Worm (Caenorhabditis elegans) whole organism, L4 larva: ENCODE data around the gene fbxa-81.

ENCODE experiments used
- F37D6.2 ChIP-seq: sonication (generic microtip); optimal IDR thresholded peaks from 2 replicates; lab custom pipeline; 2016; ENCODE audit warnings: mild to moderate bottlenecking, missing genetic modification characterization, missing compliant biosample characterization
- ZK337.2 ChIP-seq: fragments of 200-800 bp; sonication (Bioruptor generic); IDR thresholded peaks from 2 replicates; pipeline ENCODE4 v1.3.6; 2022; ENCODE audit warnings: missing genetic modification reagents, missing genetic modification characterization, missing compliant biosample characterization
- fos-1 ChIP-seq: fragments of 150-350 bp; optimal IDR thresholded peaks from 2 replicates; lab custom pipeline; 2014; ENCODE audit warnings: missing biosample characterization, missing genetic modification characterization
- jun-1 ChIP-seq: fragments of 150-350 bp; optimal IDR thresholded peaks from 2 replicates; lab custom pipeline; 2014; ENCODE audit warnings: missing biosample characterization, missing genetic modification reagents, missing genetic modification characterization
- mep-1 ChIP-seq: fragments of 150-350 bp; sonication (generic microtip); optimal IDR thresholded peaks from 3 replicates; lab custom pipeline; 2014; ENCODE audit warnings: missing biosample characterization, missing genetic modification characterization
- nhr-102 ChIP-seq: sonication (generic microtip); optimal IDR thresholded peaks from 2 replicates; lab custom pipeline; 2016; ENCODE audit warnings: mild to moderate bottlenecking, missing genetic modification characterization, moderate library complexity, missing compliant biosample characterization
- unc-39 ChIP-seq: sonication (generic microtip); optimal IDR thresholded peaks from 2 replicates; lab custom pipeline; 2017; ENCODE audit warnings: missing biosample characterization, missing genetic modification characterization

DNA sequence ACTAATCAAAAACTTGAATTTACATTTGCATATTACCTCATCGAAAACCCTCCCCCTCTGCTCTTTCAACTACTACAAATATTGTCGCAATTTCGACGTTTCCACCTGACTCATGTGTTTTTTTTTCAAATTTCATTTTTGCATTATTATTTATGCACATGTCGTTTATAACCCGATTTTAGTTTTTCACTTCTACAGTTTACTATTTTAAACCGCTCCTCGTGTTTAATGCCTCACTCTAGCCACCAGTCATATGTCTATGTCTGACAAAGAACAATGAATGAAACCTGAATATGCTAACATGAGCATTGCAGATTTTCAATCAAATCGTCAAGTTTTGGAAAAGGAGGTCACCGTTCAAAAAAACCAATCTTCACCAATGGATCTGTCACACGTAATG is 7.8 kb downstream of the fbxa-81 start, which contains the start of gene T24C2.5:
- TF ChIP-seq nhr-102 (tag; lab: Kevin White, UChicago) (no peak), mep-1 (tag; lab: Kevin White, UChicago) (no peak), ZK337.2 (GFP tag; lab: Robert Waterston, UW) (no peak), F37D6.2 (no peak), jun-1 (tag; lab: Kevin White, UChicago) (no peak), fos-1 (no peak), unc-39 (tag; lab: Kevin White, UChicago) (no peak)
